Fruit fly (Drosophila melanogaster): ENCODE measurements around the gene CG3556.

dm6 chrX:4557772-4558171, 27.7 kb downstream of the CG3556 start, which contains the start of gene CG3546:
- TF ChIP-seq CG11902 (GFP tag; optimal IDR thresholded peaks at IDR 0.05) (no peak), OdsH (GFP tag; optimal IDR thresholded peaks at IDR 0.05) (no peak), Eip78C (GFP tag) (no peak), pdm3 (GFP tag; optimal IDR thresholded peaks at IDR 0.05) (no peak), vri (GFP tag; optimal IDR thresholded peaks at IDR 0.05) (no peak), Hr38 (GFP tag; optimal IDR thresholded peaks at IDR 0.05) (no peak), Eip93F (GFP tag; optimal IDR thresholded peaks at IDR 0.05) (no peak), Lpt (GFP tag; optimal IDR thresholded peaks at IDR 0.05) (no peak), CG11294 (GFP tag; IDR thresholded peaks at IDR 0.05) (no peak), CG10631 (GFP tag; optimal IDR thresholded peaks at IDR 0.05) (no peak), esn (GFP tag; optimal IDR thresholded peaks at IDR 0.05) (no peak)

Measured in whole organism, prepupa.